Worm (Caenorhabditis elegans): Measurements from ENCODE around the gene mrck-1.

DNA sequence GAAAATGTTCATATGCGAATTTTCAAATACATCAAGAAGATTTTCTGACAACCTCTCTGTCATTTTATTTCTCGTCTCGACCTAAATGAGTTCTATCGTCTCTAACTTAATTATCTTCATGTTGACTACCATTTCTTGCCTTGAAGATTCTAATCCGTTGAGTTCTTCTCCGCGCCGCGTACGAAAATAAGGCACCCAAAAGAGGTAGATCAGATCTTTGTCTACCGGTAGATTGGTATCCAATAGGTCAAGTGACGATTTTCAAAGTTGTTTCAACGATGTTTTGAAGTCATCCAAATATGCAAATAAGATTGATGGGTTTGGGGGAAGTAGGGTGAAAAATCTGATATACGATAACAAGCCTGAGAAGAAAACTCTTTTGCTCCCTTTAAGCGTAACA lies 13.2 kb downstream of the mrck-1 start:
- TF ChIP-seq elt-3 (tag; optimal IDR thresholded peaks at IDR 0.05), result no peak
- TF ChIP-seq nhr-25 (tag; optimal IDR thresholded peaks at IDR 0.05), result peak; percentile 52
- no peak for TF ChIP-seq R02D3.7 (tag; optimal IDR thresholded peaks at IDR 0.05)
- no peak for TF ChIP-seq pha-4 (tag; optimal IDR thresholded peaks at IDR 0.05)
- TF ChIP-seq fos-1 (tag; optimal IDR thresholded peaks at IDR 0.05), result no peak
- TF ChIP-seq nhr-23 (tag; optimal IDR thresholded peaks at IDR 0.05), result peak; percentile 87
- no peak for TF ChIP-seq mdl-1 (tag; optimal IDR thresholded peaks at IDR 0.05)
- TF ChIP-seq fkh-10 (GFP tag; optimal IDR thresholded peaks at IDR 0.05), result no peak
- no peak for TF ChIP-seq nhr-11 (tag; optimal IDR thresholded peaks at IDR 0.05)
- no peak for TF ChIP-seq aly-2 (tag; optimal IDR thresholded peaks at IDR 0.05)
- TF ChIP-seq zag-1 (tag; optimal IDR thresholded peaks at IDR 0.05), result no peak
- no peak for TF ChIP-seq egl-27 (tag; optimal IDR thresholded peaks at IDR 0.05)
